Fruit fly (Drosophila melanogaster): ENCODE measurements around the gene Sirt7.

Gene Sirt7

DNA sequence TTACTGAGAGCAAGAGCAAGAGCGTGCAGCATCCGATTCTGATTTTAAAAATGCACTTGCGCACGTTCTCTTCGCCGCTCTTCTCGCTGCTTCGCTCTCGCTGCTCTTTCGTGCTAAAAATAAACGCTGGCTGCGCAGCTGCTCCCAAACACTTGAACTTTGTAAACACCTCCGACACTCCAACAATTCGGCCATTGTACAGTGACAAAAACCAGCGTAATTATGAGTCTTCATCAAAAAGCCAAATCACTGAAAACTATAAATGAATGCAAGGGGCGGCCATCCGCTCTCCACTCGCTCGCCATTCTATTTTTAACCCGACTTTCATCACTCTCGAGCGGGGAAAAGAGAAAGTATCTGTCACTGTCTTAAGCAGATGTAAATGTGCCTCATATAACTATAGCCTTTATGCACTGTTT, 9.0 kb downstream of the Sirt7 start (continued):
- peak; percentile 87 for TF ChIP-seq ewg (GFP tag; optimal IDR thresholded peaks at IDR 0.05)
- no peak for TF ChIP-seq fru (optimal IDR thresholded peaks at IDR 0.05)
- no peak for TF ChIP-seq CG16815 (GFP tag; optimal IDR thresholded peaks at IDR 0.05)
- TF ChIP-seq CG6854 (GFP tag; optimal IDR thresholded peaks at IDR 0.05), result no peak
- TF ChIP-seq nerfin-2 (GFP tag; IDR thresholded peaks at IDR 0.05; ENCODE audit: partially characterized antibody), result no peak
- TF ChIP-seq CG31441 (GFP tag; IDR thresholded peaks at IDR 0.05), result no peak
- TF ChIP-seq CG7372 (GFP tag; IDR thresholded peaks at IDR 0.05), result no peak
- peak; percentile 13 for TF ChIP-seq gem (tag; optimal IDR thresholded peaks at IDR 0.05)
- no peak for TF ChIP-seq toy (GFP tag; IDR thresholded peaks at IDR 0.05)
- no peak for TF ChIP-seq CG18476 (GFP tag; optimal IDR thresholded peaks at IDR 0.05)
- no peak for TF ChIP-seq h (optimal IDR thresholded peaks at IDR 0.05)
- TF ChIP-seq lbe (GFP tag; optimal IDR thresholded peaks at IDR 0.05), result no peak
- TF ChIP-seq unpg (GFP tag; optimal IDR thresholded peaks at IDR 0.05), result no peak
- TF ChIP-seq dmrt99B (tag; optimal IDR thresholded peaks at IDR 0.05), result no peak
- TF ChIP-seq Dip2 (GFP tag; IDR thresholded peaks at IDR 0.05), result no peak
- TF ChIP-seq Asciz (GFP tag; optimal IDR thresholded peaks at IDR 0.05), result no peak
- no peak for TF ChIP-seq CG10654 (GFP tag; optimal IDR thresholded peaks at IDR 0.05)
- TF ChIP-seq Ets97D (GFP tag; optimal IDR thresholded peaks at IDR 0.05), result no peak
- peak; percentile 8 for TF ChIP-seq CG2678 (tag; optimal IDR thresholded peaks at IDR 0.05)
- no peak for TF ChIP-seq pum (GFP tag; optimal IDR thresholded peaks at IDR 0.05)
- TF ChIP-seq Mes4 (GFP tag; optimal IDR thresholded peaks at IDR 0.05), result no peak
- peak; percentile 4 for TF ChIP-seq odd (GFP tag; optimal IDR thresholded peaks at IDR 0.05)
- no peak for TF ChIP-seq cas (GFP tag; IDR thresholded peaks at IDR 0.05)
- TF ChIP-seq gsb (GFP tag; IDR thresholded peaks at IDR 0.05), result no peak
- TF ChIP-seq CG10543 (GFP tag; optimal IDR thresholded peaks at IDR 0.05), result no peak
- no peak for TF ChIP-seq pros (GFP tag; optimal IDR thresholded peaks at IDR 0.05)
- no peak for TF ChIP-seq pita (GFP tag; optimal IDR thresholded peaks at IDR 0.05)
- TF ChIP-seq Blimp-1 (GFP tag; optimal IDR thresholded peaks at IDR 0.05), result peak; percentile 78
- TF ChIP-seq CG34422 (GFP tag; IDR thresholded peaks at IDR 0.05), result no peak
- TF ChIP-seq bbx (GFP tag; IDR thresholded peaks at IDR 0.05; ENCODE audit: partially characterized antibody), result no peak
- TF ChIP-seq CG3995 (GFP tag; optimal IDR thresholded peaks at IDR 0.05), result no peak
- no peak for TF ChIP-seq CG12104 (GFP tag; optimal IDR thresholded peaks at IDR 0.05)
- no peak for TF ChIP-seq CG6272 (GFP tag; IDR thresholded peaks at IDR 0.05)
- no peak for TF ChIP-seq dmrt11E (tag; optimal IDR thresholded peaks at IDR 0.05)
- TF ChIP-seq ranshi (GFP tag; IDR thresholded peaks at IDR 0.05), result no peak
- TF ChIP-seq stwl (tag; optimal IDR thresholded peaks at IDR 0.05), result no peak
- no peak for TF ChIP-seq Fer2 (tag; optimal IDR thresholded peaks at IDR 0.05)
- no peak for TF ChIP-seq CG10274 (GFP tag; optimal IDR thresholded peaks at IDR 0.05)
- no peak for TF ChIP-seq sima (GFP tag; optimal IDR thresholded peaks at IDR 0.05)
- no peak for TF ChIP-seq H15 (GFP tag; IDR thresholded peaks at IDR 0.05)
- no peak for TF ChIP-seq Oaz (GFP tag; IDR thresholded peaks at IDR 0.05)
- TF ChIP-seq disco-r (GFP tag; optimal IDR thresholded peaks at IDR 0.05), result no peak
- peak; percentile 7 for TF ChIP-seq D19A (tag; optimal IDR thresholded peaks at IDR 0.05)
- no peak for TF ChIP-seq CG4820 (GFP tag; optimal IDR thresholded peaks at IDR 0.05)
- no peak for TF ChIP-seq Taf1 (GFP tag; IDR thresholded peaks at IDR 0.05)
- TF ChIP-seq sens (GFP tag), result peak; percentile 86
- no peak for TF ChIP-seq CG32772 (GFP tag; IDR thresholded peaks at IDR 0.05)
- TF ChIP-seq Rx (GFP tag; IDR thresholded peaks at IDR 0.05), result no peak
- no peak for TF ChIP-seq crc (GFP tag; optimal IDR thresholded peaks at IDR 0.05)
- no peak for TF ChIP-seq B-H2 (GFP tag; optimal IDR thresholded peaks at IDR 0.05)
- TF ChIP-seq ham (GFP tag; IDR thresholded peaks at IDR 0.05), result no peak
- no peak for TF ChIP-seq CG6689 (GFP tag; IDR thresholded peaks at IDR 0.05)
- no peak for TF ChIP-seq CG6813 (GFP tag; optimal IDR thresholded peaks at IDR 0.05)

All from whole organism, embryonic.